Fruit fly (Drosophila melanogaster): ENCODE measurements around the gene CG34126.

The CG34126 gene

DNA sequence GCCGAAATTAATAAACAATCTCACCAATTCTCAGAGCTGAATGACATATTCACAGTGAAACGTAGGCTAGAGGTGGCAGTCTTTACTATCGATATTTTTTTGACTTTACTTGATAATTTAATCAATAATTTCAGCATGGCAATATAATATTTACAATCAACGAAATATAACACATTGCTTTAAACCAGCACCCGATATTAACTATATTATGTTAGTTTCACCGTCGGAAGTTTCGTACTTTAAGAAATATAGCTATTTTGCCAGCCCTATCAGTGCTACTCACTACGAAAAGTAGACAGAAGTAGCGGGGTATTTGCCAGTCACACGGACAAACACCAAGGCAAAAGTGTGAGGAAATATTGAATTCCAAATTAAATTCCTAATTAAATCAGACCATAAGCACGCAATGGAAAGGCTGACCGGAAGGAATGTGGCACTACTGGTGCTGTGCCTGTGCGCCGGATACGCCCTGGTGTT, 29.4 kb downstream of the CG34126 start, which contains the start of the genes CG31917, Tfb5 and SelT (continued):
- no peak for TF ChIP-seq Hr38 (GFP tag; optimal IDR thresholded peaks at IDR 0.05)
- TF ChIP-seq Hr4 (GFP tag; optimal IDR thresholded peaks at IDR 0.05) = no peak
- TF ChIP-seq CG11902 (GFP tag; optimal IDR thresholded peaks at IDR 0.05) = peak; percentile 1
- no peak for TF ChIP-seq CG1621 (tag; optimal IDR thresholded peaks at IDR 0.05)
- TF ChIP-seq Ets96B (tag; optimal IDR thresholded peaks at IDR 0.05) = peak; percentile 52
- TF ChIP-seq Sox15 (GFP tag; optimal IDR thresholded peaks at IDR 0.05) = peak; percentile 31
- TF ChIP-seq CG6792 (GFP tag; optimal IDR thresholded peaks at IDR 0.05) = peak; percentile 42
- TF ChIP-seq Eip75B (GFP tag; optimal IDR thresholded peaks at IDR 0.05) = no peak
- peak; percentile 73 for TF ChIP-seq esn (GFP tag; optimal IDR thresholded peaks at IDR 0.05)
- peak; percentile 65 for TF ChIP-seq lz (GFP tag; optimal IDR thresholded peaks at IDR 0.05)
- TF ChIP-seq CG10631 (GFP tag; optimal IDR thresholded peaks at IDR 0.05) = no peak
- no peak for TF ChIP-seq spab (GFP tag; optimal IDR thresholded peaks at IDR 0.05)
- peak; percentile 63; the same call in 2 of the 3 replicates for TF ChIP-seq eg (GFP tag; IDR thresholded peaks at IDR 0.05)
- peak; percentile 65 for TF ChIP-seq Hr39 (GFP tag; optimal IDR thresholded peaks at IDR 0.05)
- TF ChIP-seq vri (GFP tag; optimal IDR thresholded peaks at IDR 0.05) = no peak
- no peak for TF ChIP-seq Lpt (GFP tag; optimal IDR thresholded peaks at IDR 0.05)
- no peak for TF ChIP-seq net (GFP tag; optimal IDR thresholded peaks at IDR 0.05)
- TF ChIP-seq CG6276 (GFP tag; optimal IDR thresholded peaks at IDR 0.05) = no peak
- TF ChIP-seq Met (GFP tag; optimal IDR thresholded peaks at IDR 0.05) = no peak
- TF ChIP-seq achi (GFP tag; optimal IDR thresholded peaks at IDR 0.05) = peak; percentile 33
- TF ChIP-seq CG6163 (GFP tag; IDR thresholded peaks at IDR 0.05) = peak; percentile 12; the same call in 1 of the 3 replicates
- TF ChIP-seq CG8319 (GFP tag; optimal IDR thresholded peaks at IDR 0.05) = no peak
- TF ChIP-seq ss (GFP tag; optimal IDR thresholded peaks at IDR 0.05) = no peak
- TF ChIP-seq CG3919 (GFP tag; optimal IDR thresholded peaks at IDR 0.05) = no peak
- TF ChIP-seq CG8119 (GFP tag; IDR thresholded peaks at IDR 0.05) = no peak
- TF ChIP-seq CG34406 (GFP tag; optimal IDR thresholded peaks at IDR 0.05) = peak; percentile 5
- no peak for TF ChIP-seq Sox102F (GFP tag; optimal IDR thresholded peaks at IDR 0.05)

dm6 chr2L:5020479-5020878, 39.1 kb downstream of the CG34126 start:
- TF ChIP-seq CG3032 (tag; optimal IDR thresholded peaks at IDR 0.05) (no peak), CG9139 (GFP tag; optimal IDR thresholded peaks at IDR 0.05) (no peak), ss (GFP tag; optimal IDR thresholded peaks at IDR 0.05) (no peak), CG6276 (GFP tag; optimal IDR thresholded peaks at IDR 0.05) (no peak), OdsH (GFP tag; optimal IDR thresholded peaks at IDR 0.05) (no peak), esn (GFP tag; optimal IDR thresholded peaks at IDR 0.05) (no peak), topi (GFP tag; optimal IDR thresholded peaks at IDR 0.05) (no peak), Blimp-1 (GFP tag; optimal IDR thresholded peaks at IDR 0.05) (no peak), lz (GFP tag; optimal IDR thresholded peaks at IDR 0.05) (no peak), CG34406 (GFP tag; optimal IDR thresholded peaks at IDR 0.05) (no peak), CG1621 (tag; optimal IDR thresholded peaks at IDR 0.05) (no peak), CG11902 (GFP tag; optimal IDR thresholded peaks at IDR 0.05) (no peak), achi (GFP tag; optimal IDR thresholded peaks at IDR 0.05) (no peak), dac (GFP tag; optimal IDR thresholded peaks at IDR 0.05) (no peak), CG31627 (GFP tag; optimal IDR thresholded peaks at IDR 0.05) (no peak), CG3919 (GFP tag; optimal IDR thresholded peaks at IDR 0.05) (no peak), Eip78C (GFP tag) (no peak), CG6163 (GFP tag; IDR thresholded peaks at IDR 0.05) (no peak)

- TF ChIP-seq CG4318 (GFP tag; optimal IDR thresholded peaks at IDR 0.05) (no peak), svp (GFP tag) (peak; percentile 22)
Observed at dm6 chr2L:5022602-5023001, 41.2 kb downstream of the CG34126 start.

DNA sequence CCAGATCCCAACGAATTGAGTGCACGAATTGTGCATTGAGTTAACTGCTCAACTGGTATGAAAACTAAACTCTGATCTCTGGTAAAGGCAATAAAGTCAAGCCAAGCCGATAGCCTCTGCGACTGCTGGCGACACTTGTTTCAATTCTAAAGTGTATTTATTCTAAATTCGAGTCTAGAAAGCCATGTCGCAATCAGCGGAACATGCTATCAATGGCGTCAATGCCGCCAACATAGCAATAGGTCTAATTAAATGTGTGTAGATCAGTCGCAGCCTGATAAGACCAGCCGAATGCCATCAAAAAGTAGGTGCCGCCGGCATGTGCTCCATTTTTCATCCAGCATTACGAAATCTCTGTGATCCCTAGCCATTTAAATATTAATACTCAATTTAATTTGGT, 44.1 kb downstream of the CG34126 start:
- no peak for TF ChIP-seq svp (GFP tag)
- TF ChIP-seq Ets96B (tag; optimal IDR thresholded peaks at IDR 0.05) = no peak
- TF ChIP-seq dac (GFP tag; optimal IDR thresholded peaks at IDR 0.05) = no peak
- no peak for TF ChIP-seq salr (GFP tag; optimal IDR thresholded peaks at IDR 0.05)
- TF ChIP-seq fd85E (GFP tag; optimal IDR thresholded peaks at IDR 0.05) = no peak
- no peak for TF ChIP-seq CG6808 (GFP tag; optimal IDR thresholded peaks at IDR 0.05)
- no peak for TF ChIP-seq eg (GFP tag; IDR thresholded peaks at IDR 0.05)
- TF ChIP-seq Eip78C (GFP tag) = no peak
- no peak for TF ChIP-seq Blimp-1 (GFP tag; optimal IDR thresholded peaks at IDR 0.05)
- TF ChIP-seq CG6792 (GFP tag; optimal IDR thresholded peaks at IDR 0.05) = no peak
- TF ChIP-seq net (GFP tag; optimal IDR thresholded peaks at IDR 0.05) = no peak
- TF ChIP-seq CG8632 (GFP tag; optimal IDR thresholded peaks at IDR 0.05) = no peak
- no peak for TF ChIP-seq vri (GFP tag; optimal IDR thresholded peaks at IDR 0.05)
- TF ChIP-seq Met (GFP tag; optimal IDR thresholded peaks at IDR 0.05) = no peak
- no peak for TF ChIP-seq Smox (GFP tag; optimal IDR thresholded peaks at IDR 0.05)
- no peak for TF ChIP-seq Eip93F (GFP tag; optimal IDR thresholded peaks at IDR 0.05)
- no peak for TF ChIP-seq Sox15 (GFP tag; optimal IDR thresholded peaks at IDR 0.05)
- no peak for TF ChIP-seq CG3919 (GFP tag; optimal IDR thresholded peaks at IDR 0.05)
- no peak for TF ChIP-seq CG11902 (GFP tag; optimal IDR thresholded peaks at IDR 0.05)
- TF ChIP-seq Ets21C (GFP tag; optimal IDR thresholded peaks at IDR 0.05) = no peak

Data from whole organism, prepupa.